Fruit fly (Drosophila melanogaster) whole organism, adult: ENCODE results near the gene Gat.

Experiments used
- CG1620 ChIP-seq: fragments of 200-800 bp; sonication (Bioruptor generic); optimal IDR thresholded peaks from 2 replicates; lab custom pipeline; 2016; ENCODE audit warnings: missing biosample characterization, missing genetic modification characterization
- CG7101 ChIP-seq: fragments of 200-800 bp; sonication (Bioruptor generic); optimal IDR thresholded peaks from 2 replicates; lab custom pipeline; 2018; ENCODE audit warnings: missing biosample characterization, mild to moderate bottlenecking, missing genetic modification characterization, moderate library complexity

Gene Gat

dm6 chr4:670905-671419 lies 41.5 kb downstream of the Gat start, which contains the start of gene CG11360:
Gene CG11360, plus strand, starts transcription at chr4:671142.
- TF ChIP-seq CG1620 (GFP tag; lab: Kevin White, UChicago) (no peak), CG7101 (tag; lab: Kevin White, UChicago) (peak; percentile 33)
